Worm (Caenorhabditis elegans) whole organism, L1 larva: ENCODE measurements around the gene fbxb-105.

ENCODE experiments used
- ama-1 ChIP-seq: fragments of 150-350 bp; optimal IDR thresholded peaks from 2 replicates; lab custom pipeline; 2014
- efl-1 ChIP-seq, 4 experiments: fragments of 150-350 bp; optimal IDR thresholded peaks in 3 of 4; peaks in 1 of 4; 1 replicate in 1 of 4; 2 replicates in 3 of 4; lab custom pipeline; 2014; ENCODE audit warnings: missing biosample characterization in 2 of 4, missing genetic modification characterization in 2 of 4, missing genetic modification reagents in 2 of 4
- ets-5 ChIP-seq: fragments of 200-800 bp; sonication (Bioruptor generic); IDR thresholded peaks from 2 replicates; pipeline ENCODE4 v1.3.6; 2022; ENCODE audit warnings: missing genetic modification characterization, missing compliant biosample characterization
- lin-39 ChIP-seq: fragments of 150-350 bp; optimal IDR thresholded peaks from 2 replicates; lab custom pipeline; 2014; ENCODE audit warnings: missing biosample characterization, missing genetic modification reagents, missing genetic modification characterization
- lir-3 ChIP-seq: sonication (generic microtip); optimal IDR thresholded peaks from 2 replicates; lab custom pipeline; 2016; ENCODE audit warnings: mild to moderate bottlenecking, missing genetic modification characterization, moderate library complexity, missing compliant biosample characterization; ENCODE audit not compliant: poor library complexity
- unc-130 ChIP-seq: fragments of 150-350 bp; optimal IDR thresholded peaks from 2 replicates; lab custom pipeline; 2017; ENCODE audit warnings: missing biosample characterization, missing genetic modification characterization, inconsistent platforms
- unc-86 ChIP-seq: sonication (generic microtip); optimal IDR thresholded peaks from 2 replicates; lab custom pipeline; 2016; ENCODE audit warnings: missing genetic modification characterization, missing compliant biosample characterization

DNA sequence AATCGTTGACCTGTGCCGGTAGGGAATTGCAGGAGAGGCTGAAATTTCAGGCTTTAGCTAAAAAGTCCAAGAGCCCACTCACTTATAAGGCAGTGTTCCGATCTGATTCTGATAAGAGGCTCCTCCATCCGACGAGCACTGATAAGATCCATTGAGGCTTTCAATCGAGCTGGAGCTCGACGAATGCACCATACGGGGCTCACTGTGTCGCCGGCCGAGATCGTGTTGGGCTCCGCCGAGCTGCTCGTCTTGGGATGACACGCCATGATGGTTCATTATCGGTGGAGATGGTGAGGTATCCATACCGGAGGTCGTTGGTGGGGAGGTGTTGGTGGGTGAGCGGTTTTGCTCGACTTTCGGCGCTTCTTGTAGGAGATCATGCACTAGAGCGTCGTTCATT, 25.7 kb upstream of the fbxb-105 start:
- TF ChIP-seq lin-39 (tag; lab: Kevin White, UChicago) (no peak), lir-3 (no peak), ama-1 (no peak), unc-86 (tag; lab: Kevin White, UChicago) (no peak), ets-5 (GFP tag; lab: Robert Waterston, UW) (no peak), efl-1 (optimal IDR thresholded peaks at IDR 0.05; lab: Kevin White, UChicago) (no peak), efl-1 (GFP tag; optimal IDR thresholded peaks at IDR 0.05 in 1 of 2; lab: Kevin White, UChicago) (peak in 1 of 2 experiments; percentile 87), unc-130 (tag; lab: Kevin White, UChicago) (no peak)
